Worm (Caenorhabditis elegans) whole organism, L4 larva: Measurements from ENCODE around the gene gei-13.

Experiments
- cey-2 ChIP-seq: sonication (generic microtip); optimal IDR thresholded peaks from 3 replicates; lab custom pipeline; 2017; ENCODE audit warnings: missing genetic modification characterization, mild to moderate bottlenecking, missing compliant biosample characterization, antibody characterized with exemption, borderline replicate concordance; ENCODE audit not compliant: insufficient read depth
- nhr-111 ChIP-seq: fragments of 200-800 bp; sonication (Bioruptor generic); optimal IDR thresholded peaks from 2 replicates; lab custom pipeline; 2018; ENCODE audit warnings: mild to moderate bottlenecking, missing genetic modification characterization, missing compliant biosample characterization

- TF ChIP-seq nhr-111 (GFP tag; lab: Kevin White, UChicago) (no peak), cey-2 (tag; lab: Kevin White, UChicago) (no peak)
These were observed 25.5 kb upstream of the gei-13 start for ce11 chrIII:9662266-9662959.
